Worm (Caenorhabditis elegans) whole organism, L3 larva: ENCODE results near the gene C18D11.9.

Experiments used
- lin-15B ChIP-seq: fragments of 150-350 bp; optimal IDR thresholded peaks from 2 replicates; lab custom pipeline; 2014; ENCODE audit warnings: missing biosample characterization, missing genetic modification characterization
- nhr-23 ChIP-seq: fragments of 150-350 bp; optimal IDR thresholded peaks from 2 replicates; lab custom pipeline; 2014; ENCODE audit warnings: missing biosample characterization, missing genetic modification reagents, missing genetic modification characterization
- nhr-76 ChIP-seq: fragments of 150-350 bp; sonication (generic microtip); optimal IDR thresholded peaks from 5 replicates; lab custom pipeline; 2014; ENCODE audit warnings: missing biosample characterization, missing genetic modification characterization
- tbx-2 ChIP-seq: sonication (generic microtip); optimal IDR thresholded peaks from 2 replicates; lab custom pipeline; 2016; ENCODE audit warnings: mild to moderate bottlenecking, missing genetic modification characterization, missing compliant biosample characterization
- unc-62 ChIP-seq: fragments of 150-350 bp; sonication (generic microtip); optimal IDR thresholded peaks from 4 replicates; lab custom pipeline; 2014; ENCODE audit warnings: missing biosample characterization, missing genetic modification reagents, missing genetic modification characterization

ce11 chrIII:11795448-11795847 lies 13.5 kb upstream of the C18D11.9 start, which contains the start of gene twk-39:
- no peak for TF ChIP-seq nhr-23 (tag; lab: Kevin White, UChicago)
- TF ChIP-seq unc-62 (GFP tag; lab: Kevin White, UChicago), result no peak
- TF ChIP-seq nhr-76 (tag; lab: Kevin White, UChicago), result no peak
- TF ChIP-seq tbx-2, result no peak
- TF ChIP-seq lin-15B (tag; lab: Kevin White, UChicago), result no peak
